Worm (Caenorhabditis elegans) whole organism, mixed stage, embryonic: ENCODE data around the gene rap-3.
A peak's percentile ranks its signal among the peaks of the same experiment; 100 is the strongest.

ENCODE experiments used
- M03D4.4 ChIP-seq: sonication (generic microtip); optimal IDR thresholded peaks from 2 replicates; lab custom pipeline; 2017; ENCODE audit warnings: mild to moderate bottlenecking, missing genetic modification characterization, missing compliant biosample characterization
- bed-3 ChIP-seq: fragments of 200-800 bp; sonication (Bioruptor generic); optimal IDR thresholded peaks from 3 replicates; lab custom pipeline; 2018; ENCODE audit warnings: mild to moderate bottlenecking, missing genetic modification characterization, moderate library complexity, missing compliant biosample characterization
- blmp-1 ChIP-seq: fragments of 150-350 bp; optimal IDR thresholded peaks from 2 replicates; lab custom pipeline; 2014; ENCODE audit warnings: missing biosample characterization, missing genetic modification characterization
- ceh-39 ChIP-seq: fragments of 150-350 bp; optimal IDR thresholded peaks from 2 replicates; lab custom pipeline; 2014; ENCODE audit warnings: missing biosample characterization, missing genetic modification characterization
- ceh-43 ChIP-seq: fragments of 200-800 bp; sonication (Bioruptor generic); optimal IDR thresholded peaks from 2 replicates; lab custom pipeline; 2018; ENCODE audit warnings: mild to moderate bottlenecking, missing genetic modification characterization, moderate library complexity, missing compliant biosample characterization
- ceh-83 ChIP-seq: fragments of 200-800 bp; sonication (Bioruptor generic); optimal IDR thresholded peaks from 2 replicates; lab custom pipeline; 2018; ENCODE audit warnings: mild to moderate bottlenecking, missing genetic modification characterization, missing compliant biosample characterization
- ces-1 ChIP-seq: fragments of 150-350 bp; optimal IDR thresholded peaks from 2 replicates; lab custom pipeline; 2014; ENCODE audit warnings: missing biosample characterization, missing genetic modification reagents, missing genetic modification characterization
- cnd-1 ChIP-seq: fragments of 200-800 bp; sonication (Bioruptor generic); optimal IDR thresholded peaks from 2 replicates; lab custom pipeline; 2018; ENCODE audit warnings: mild to moderate bottlenecking, missing genetic modification characterization, missing compliant biosample characterization
- drap-1 ChIP-seq: fragments of 200-800 bp; sonication (Bioruptor generic); optimal IDR thresholded peaks from 3 replicates; lab custom pipeline; 2018; ENCODE audit warnings: mild to moderate bottlenecking, missing genetic modification characterization, missing compliant biosample characterization
- elt-1 ChIP-seq: sonication (generic microtip); optimal IDR thresholded peaks from 2 replicates; lab custom pipeline; 2017; ENCODE audit warnings: missing genetic modification characterization, mild to moderate bottlenecking, missing compliant biosample characterization, antibody characterized with exemption, moderate library complexity, borderline replicate concordance; ENCODE audit not compliant: insufficient read depth
- elt-3 ChIP-seq: fragments of 150-350 bp; optimal IDR thresholded peaks from 2 replicates; lab custom pipeline; 2014; ENCODE audit warnings: missing biosample characterization, missing genetic modification characterization
- flh-1 ChIP-seq: fragments of 200-800 bp; sonication (Bioruptor generic); optimal IDR thresholded peaks from 2 replicates; lab custom pipeline; 2018; ENCODE audit warnings: mild to moderate bottlenecking, missing genetic modification characterization, moderate library complexity, missing compliant biosample characterization
- ham-2 ChIP-seq: fragments of 200-800 bp; sonication (Bioruptor generic); optimal IDR thresholded peaks from 2 replicates; lab custom pipeline; 2018; ENCODE audit warnings: mild to moderate bottlenecking, missing genetic modification characterization, missing compliant biosample characterization
- hlh-1 ChIP-seq: fragments of 150-350 bp; optimal IDR thresholded peaks from 2 replicates; lab custom pipeline; 2014; ENCODE audit warnings: missing biosample characterization, missing genetic modification reagents, missing genetic modification characterization
- lin-13 ChIP-seq: fragments of 150-350 bp; optimal IDR thresholded peaks from 2 replicates; lab custom pipeline; 2014; ENCODE audit warnings: missing biosample characterization, missing genetic modification characterization
- lin-32 ChIP-seq: fragments of 200-800 bp; sonication (Bioruptor generic); optimal IDR thresholded peaks from 2 replicates; lab custom pipeline; 2018; ENCODE audit warnings: mild to moderate bottlenecking, missing genetic modification characterization, missing compliant biosample characterization
- lsy-2 ChIP-seq: fragments of 150-350 bp; optimal IDR thresholded peaks from 2 replicates; lab custom pipeline; 2014; ENCODE audit warnings: missing biosample characterization, missing genetic modification characterization
- mab-5 ChIP-seq: fragments of 150-350 bp; optimal IDR thresholded peaks from 2 replicates; lab custom pipeline; 2014; ENCODE audit warnings: missing biosample characterization, missing genetic modification characterization
- mep-1 ChIP-seq: fragments of 150-350 bp; optimal IDR thresholded peaks from 2 replicates; lab custom pipeline; 2017; ENCODE audit warnings: missing biosample characterization, missing genetic modification reagents, missing genetic modification characterization, inconsistent platforms
- mls-2 ChIP-seq: sonication (generic microtip); optimal IDR thresholded peaks from 2 replicates; lab custom pipeline; 2016; ENCODE audit warnings: mild to moderate bottlenecking, missing genetic modification characterization, moderate library complexity, missing compliant biosample characterization
- nhr-12 ChIP-seq: fragments of 150-350 bp; optimal IDR thresholded peaks from 2 replicates; lab custom pipeline; 2014; ENCODE audit warnings: missing biosample characterization, missing genetic modification characterization
- nhr-2 ChIP-seq: fragments of 150-350 bp; optimal IDR thresholded peaks from 2 replicates; lab custom pipeline; 2014; ENCODE audit warnings: missing biosample characterization, missing genetic modification characterization
- nhr-237 ChIP-seq: fragments of 150-350 bp; optimal IDR thresholded peaks from 2 replicates; lab custom pipeline; 2014; ENCODE audit warnings: missing biosample characterization, missing genetic modification characterization
- nhr-28 ChIP-seq: fragments of 150-350 bp; optimal IDR thresholded peaks from 2 replicates; lab custom pipeline; 2014; ENCODE audit warnings: missing biosample characterization, missing genetic modification characterization
- nhr-76 ChIP-seq: sonication (generic microtip); optimal IDR thresholded peaks from 2 replicates; lab custom pipeline; 2017; ENCODE audit warnings: missing biosample characterization, missing genetic modification characterization
- pha-4 ChIP-seq: fragments of 150-350 bp; optimal IDR thresholded peaks from 2 replicates; lab custom pipeline; 2018; ENCODE audit warnings: missing biosample characterization, missing genetic modification reagents, missing genetic modification characterization
- sem-2 ChIP-seq: fragments of 200-800 bp; sonication (Bioruptor generic); optimal IDR thresholded peaks from 2 replicates; lab custom pipeline; 2018; ENCODE audit warnings: mild to moderate bottlenecking, missing genetic modification characterization, missing compliant biosample characterization
- snpc-4 ChIP-seq: fragments of 150-350 bp; optimal IDR thresholded peaks from 2 replicates; lab custom pipeline; 2014; ENCODE audit warnings: missing biosample characterization, missing genetic modification characterization
- sptf-1 ChIP-seq: sonication (generic microtip); optimal IDR thresholded peaks from 2 replicates; lab custom pipeline; 2017; ENCODE audit warnings: mild to moderate bottlenecking, missing genetic modification characterization, moderate library complexity, missing compliant biosample characterization
- tbx-8 ChIP-seq: fragments of 200-800 bp; sonication (Bioruptor generic); optimal IDR thresholded peaks from 2 replicates; lab custom pipeline; 2018; ENCODE audit warnings: mild to moderate bottlenecking, missing genetic modification characterization, moderate library complexity, missing compliant biosample characterization
- unc-120 ChIP-seq: sonication (generic microtip); optimal IDR thresholded peaks from 2 replicates; lab custom pipeline; 2017; ENCODE audit warnings: missing genetic modification characterization, missing compliant biosample characterization; ENCODE audit not compliant: poor library complexity, severe bottlenecking
- unc-39 ChIP-seq: fragments of 150-350 bp; optimal IDR thresholded peaks from 2 replicates; lab custom pipeline; 2014; ENCODE audit warnings: missing biosample characterization, missing genetic modification characterization
- unc-62 ChIP-seq: fragments of 150-350 bp; optimal IDR thresholded peaks from 2 replicates; lab custom pipeline; 2014; ENCODE audit warnings: missing biosample characterization, missing genetic modification reagents, missing genetic modification characterization
- zip-8 ChIP-seq: fragments of 150-350 bp; optimal IDR thresholded peaks from 2 replicates; lab custom pipeline; 2014; ENCODE audit warnings: missing biosample characterization, missing genetic modification characterization
- ztf-11 ChIP-seq: fragments of 150-350 bp; optimal IDR thresholded peaks from 2 replicates; lab custom pipeline; 2014; ENCODE audit warnings: missing biosample characterization, missing genetic modification characterization

The rap-3 gene

ce11 chrIV:11149454-11150163, 27.5 kb upstream of the rap-3 start, which contains the start of the genes F01G4.6 and pfd-1:
F01G4.6 (minus strand) TSS chrIV:11149504.
pfd-1 (plus strand) TSS chrIV:11150113.
- no peak for TF ChIP-seq zip-8 (tag; lab: Kevin White, UChicago)
- TF ChIP-seq lin-13 (tag; lab: Kevin White, UChicago), result peak; percentile 79
- no peak for TF ChIP-seq lin-32 (GFP tag; lab: Kevin White, UChicago)
- TF ChIP-seq ceh-83 (GFP tag; lab: Kevin White, UChicago), result no peak
- TF ChIP-seq ceh-43 (GFP tag; lab: Kevin White, UChicago), result no peak
- TF ChIP-seq hlh-1 (tag; lab: Kevin White, UChicago), result peak; percentile 57
- TF ChIP-seq nhr-237, result peak; percentile 88
- TF ChIP-seq bed-3, result no peak
- TF ChIP-seq elt-3 (tag; lab: Kevin White, UChicago), result no peak
- TF ChIP-seq unc-120 (tag; lab: Kevin White, UChicago), result peak; percentile 69
- peak; percentile 65 for TF ChIP-seq M03D4.4 (tag; lab: Kevin White, UChicago)
- TF ChIP-seq sem-2, result no peak
- peak; percentile 25 for TF ChIP-seq cnd-1 (tag; lab: Kevin White, UChicago)
- no peak for TF ChIP-seq snpc-4
- TF ChIP-seq elt-1, result no peak
- no peak for TF ChIP-seq mls-2 (tag; lab: Kevin White, UChicago)
- TF ChIP-seq nhr-28 (tag; lab: Kevin White, UChicago), result no peak
- peak; percentile 86 for TF ChIP-seq ces-1 (GFP tag; lab: Kevin White, UChicago)
- TF ChIP-seq ztf-11 (tag; lab: Kevin White, UChicago), result no peak
- TF ChIP-seq pha-4, result peak; percentile 71
- TF ChIP-seq mep-1 (tag; lab: Kevin White, UChicago), result peak; percentile 82
- TF ChIP-seq blmp-1 (tag; lab: Kevin White, UChicago), result peak; percentile 23
- no peak for TF ChIP-seq unc-39
- peak; percentile 20 for TF ChIP-seq drap-1 (GFP tag; lab: Kevin White, UChicago)
- TF ChIP-seq mab-5, result no peak
- TF ChIP-seq nhr-2 (tag; lab: Kevin White, UChicago), result peak; percentile 24
- TF ChIP-seq sptf-1 (tag; lab: Kevin White, UChicago), result peak; percentile 74
- peak; percentile 58 for TF ChIP-seq unc-62 (GFP tag; lab: Kevin White, UChicago)
- TF ChIP-seq tbx-8 (GFP tag; lab: Kevin White, UChicago), result no peak
- TF ChIP-seq ham-2 (GFP tag; lab: Kevin White, UChicago), result no peak
- TF ChIP-seq lsy-2 (tag; lab: Kevin White, UChicago), result peak; percentile 97
- TF ChIP-seq flh-1 (GFP tag; lab: Kevin White, UChicago), result no peak
- TF ChIP-seq nhr-76 (tag; lab: Kevin White, UChicago), result no peak
- TF ChIP-seq nhr-12, result no peak
- peak; percentile 29 for TF ChIP-seq ceh-39 (tag; lab: Kevin White, UChicago)

- no peak for TF ChIP-seq snpc-4
- no peak for TF ChIP-seq elt-1
- TF ChIP-seq tbx-8 (GFP tag; lab: Kevin White, UChicago), result no peak
- TF ChIP-seq unc-62 (GFP tag; lab: Kevin White, UChicago), result no peak
- no peak for TF ChIP-seq zip-8 (tag; lab: Kevin White, UChicago)
- no peak for TF ChIP-seq nhr-76 (tag; lab: Kevin White, UChicago)
- TF ChIP-seq nhr-237, result no peak
- no peak for TF ChIP-seq ces-1 (GFP tag; lab: Kevin White, UChicago)
- TF ChIP-seq unc-39, result no peak
- TF ChIP-seq M03D4.4 (tag; lab: Kevin White, UChicago), result no peak
- no peak for TF ChIP-seq ceh-83 (GFP tag; lab: Kevin White, UChicago)
- TF ChIP-seq ham-2 (GFP tag; lab: Kevin White, UChicago), result no peak
- no peak for TF ChIP-seq ceh-39 (tag; lab: Kevin White, UChicago)
- TF ChIP-seq lin-13 (tag; lab: Kevin White, UChicago), result no peak
- no peak for TF ChIP-seq lsy-2 (tag; lab: Kevin White, UChicago)
These were observed 26.2 kb upstream of the rap-3 start, which contains the start of gene C08F8.2 for ce11 chrIV:11150844-11151243. C08F8.2 (plus strand) TSS chrIV:11150997.
